Worm (Caenorhabditis elegans): ENCODE measurements around the gene C01C4.3.

Gene C01C4.3

ce11 chrX:3673584-3674108, 23.1 kb upstream of the C01C4.3 start, which contains the start of gene ceh-63:
Gene ceh-63, minus strand, starts transcription at chrX:3674058.
- no peak for TF ChIP-seq C16A3.4 (tag; optimal IDR thresholded peaks at IDR 0.05)
- no peak for TF ChIP-seq irx-1 (tag; optimal IDR thresholded peaks at IDR 0.05)
- no peak for TF ChIP-seq lir-3 (tag; optimal IDR thresholded peaks at IDR 0.05; ENCODE audit: poor library complexity)
- no peak for TF ChIP-seq ces-1 (GFP tag; optimal IDR thresholded peaks at IDR 0.05)
- TF ChIP-seq ceh-63 (GFP tag; optimal IDR thresholded peaks at IDR 0.05): peak; percentile 100

- TF ChIP-seq tlp-1 (tag; optimal IDR thresholded peaks at IDR 0.05): no peak
- TF ChIP-seq nhr-90 (tag; optimal IDR thresholded peaks at IDR 0.05; ENCODE audit: poor library complexity): peak; percentile 39
- TF ChIP-seq fkh-8 (tag; optimal IDR thresholded peaks at IDR 0.05): peak; percentile 17
- no peak for TF ChIP-seq aly-2 (tag; optimal IDR thresholded peaks at IDR 0.05)
- TF ChIP-seq hlh-17 (GFP tag; optimal IDR thresholded peaks at IDR 0.05; ENCODE audit: borderline replicate concordance): no peak
- TF ChIP-seq blmp-1 (tag; optimal IDR thresholded peaks at IDR 0.05): peak; percentile 53
- no peak for TF ChIP-seq ztf-11 (tag; optimal IDR thresholded peaks at IDR 0.05)
- no peak for TF ChIP-seq nhr-77 (tag; optimal IDR thresholded peaks at IDR 0.05)
- peak; percentile 40 for TF ChIP-seq nhr-19 (GFP tag; conservative IDR thresholded peaks at IDR 0.05)
- no peak for TF ChIP-seq ztf-4 (tag; optimal IDR thresholded peaks at IDR 0.05)
- no peak for TF ChIP-seq ceh-8 (GFP tag; optimal IDR thresholded peaks at IDR 0.05)
- no peak for TF ChIP-seq pax-3 (tag; optimal IDR thresholded peaks at IDR 0.05)
- TF ChIP-seq hlh-4 (tag; optimal IDR thresholded peaks at IDR 0.05): no peak
- TF ChIP-seq mep-1 (tag; optimal IDR thresholded peaks at IDR 0.05): peak; percentile 53
- TF ChIP-seq unc-30 (tag; optimal IDR thresholded peaks at IDR 0.05): no peak
- peak in 1 of 2 experiments; percentile 29 for TF ChIP-seq lsy-2 (tag; optimal IDR thresholded peaks at IDR 0.05)
- TF ChIP-seq unc-130 (tag; optimal IDR thresholded peaks at IDR 0.05): no peak
- no peak for TF ChIP-seq ama-1 (optimal IDR thresholded peaks at IDR 0.05)
- TF ChIP-seq rnt-1 (tag; optimal IDR thresholded peaks at IDR 0.05): peak; percentile 26
- TF ChIP-seq ceh-90 (tag; optimal IDR thresholded peaks at IDR 0.05): no peak
- no peak for TF ChIP-seq fkh-10 (GFP tag; optimal IDR thresholded peaks at IDR 0.05)
- TF ChIP-seq unc-98 (GFP tag; IDR thresholded peaks at IDR 0.05): no peak
- TF ChIP-seq nhr-85 (tag): peak; percentile 94
- no peak for TF ChIP-seq lin-15B (tag; optimal IDR thresholded peaks at IDR 0.05)
- no peak for TF ChIP-seq unc-86 (tag; optimal IDR thresholded peaks at IDR 0.05)
- TF ChIP-seq egl-27 (tag; optimal IDR thresholded peaks at IDR 0.05): no peak
- no peak for TF ChIP-seq grh-1 (GFP tag; IDR thresholded peaks at IDR 0.05)
- TF ChIP-seq snpc-4 (tag; optimal IDR thresholded peaks at IDR 0.05): no peak
- TF ChIP-seq lin-13 (GFP tag; optimal IDR thresholded peaks at IDR 0.05): no peak
- TF ChIP-seq lin-39 (tag; optimal IDR thresholded peaks at IDR 0.05): no peak
- peak; percentile 33 for TF ChIP-seq tbx-2 (tag; optimal IDR thresholded peaks at IDR 0.05)
- TF ChIP-seq sup-37 (GFP tag; optimal IDR thresholded peaks at IDR 0.05): no peak
- no peak for TF ChIP-seq pag-3 (tag; optimal IDR thresholded peaks at IDR 0.05; ENCODE audit: borderline replicate concordance, insufficient read depth)
- peak in 2 of 6 experiments; percentile 35 to 39 for TF ChIP-seq elt-3 (tag; optimal IDR thresholded peaks at IDR 0.05)
- peak in 1 of 2 experiments; percentile 65 for TF ChIP-seq efl-1 (optimal IDR thresholded peaks at IDR 0.05)
- peak; percentile 68 to 97 for TF ChIP-seq efl-1 (GFP tag; optimal IDR thresholded peaks at IDR 0.05 in 1 of 2)
- peak; percentile 9 for TF ChIP-seq F16B12.6 (tag; optimal IDR thresholded peaks at IDR 0.05)
- TF ChIP-seq zag-1 (tag; optimal IDR thresholded peaks at IDR 0.05): no peak
- peak in 1 of 2 experiments; percentile 33 for TF ChIP-seq mdl-1 (tag; optimal IDR thresholded peaks at IDR 0.05)
- no peak for TF ChIP-seq zip-4 (GFP tag; optimal IDR thresholded peaks at IDR 0.05)
- no peak for TF ChIP-seq nhr-84 (tag; optimal IDR thresholded peaks at IDR 0.05)
- peak; percentile 72 for TF ChIP-seq nhr-71 (tag; optimal IDR thresholded peaks at IDR 0.05)
- TF ChIP-seq jun-1 (tag; optimal IDR thresholded peaks at IDR 0.05): no peak
- TF ChIP-seq efl-3 (GFP tag; optimal IDR thresholded peaks at IDR 0.05): peak; percentile 7
- no peak for TF ChIP-seq ceh-82 (tag; optimal IDR thresholded peaks at IDR 0.05)
These were observed 18.1 kb upstream of the C01C4.3 start, which contains the start of gene tag-52 for ce11 chrX:3678507-3679175. Gene tag-52, minus strand, starts transcription at chrX:3678557.
